Worm (Caenorhabditis elegans): ENCODE results near the gene tsp-14.
A peak's percentile ranks its signal among the peaks of the same experiment; 100 is the strongest.

tsp-14 gene

ce11 chrX:4862062-4862461 is 14.7 kb downstream of the tsp-14 start (continued):
- no peak for TF ChIP-seq vab-7 (GFP tag; IDR thresholded peaks at IDR 0.05)
- TF ChIP-seq nhr-10 (tag; optimal IDR thresholded peaks at IDR 0.05) = no peak
- no peak for TF ChIP-seq madf-5 (GFP tag; IDR thresholded peaks at IDR 0.05)
- TF ChIP-seq nhr-77 (tag; optimal IDR thresholded peaks at IDR 0.05) = no peak
- peak; percentile 36 for TF ChIP-seq dve-1 (tag; optimal IDR thresholded peaks at IDR 0.05; ENCODE audit: insufficient read depth)
- no peak for TF ChIP-seq tra-1 (GFP tag; IDR thresholded peaks at IDR 0.05)
- TF ChIP-seq snpc-4 (tag; optimal IDR thresholded peaks at IDR 0.05) = no peak
- TF ChIP-seq arid-1 (GFP tag; conservative IDR thresholded peaks at IDR 0.05) = no peak
- TF ChIP-seq egl-43 (GFP tag; IDR thresholded peaks at IDR 0.05) = no peak
- TF ChIP-seq daf-16 (GFP tag; optimal IDR thresholded peaks at IDR 0.05) = no peak
- TF ChIP-seq daf-16 (tag; optimal IDR thresholded peaks at IDR 0.05) = peak; percentile 90
- no peak for TF ChIP-seq madf-9 (GFP tag; conservative IDR thresholded peaks at IDR 0.05)
- no peak for TF ChIP-seq F44E2.7 (GFP tag; IDR thresholded peaks at IDR 0.05)
- TF ChIP-seq unc-130 (GFP tag; optimal IDR thresholded peaks at IDR 0.05) = no peak
- TF ChIP-seq Y5F2A.4 (GFP tag; optimal IDR thresholded peaks at IDR 0.05) = no peak
- TF ChIP-seq fos-1 (tag; optimal IDR thresholded peaks at IDR 0.05) = no peak
- no peak for TF ChIP-seq lim-7 (GFP tag; IDR thresholded peaks at IDR 0.05)
- no peak for TF ChIP-seq daf-12 (tag; optimal IDR thresholded peaks at IDR 0.05)
- peak; percentile 37; the same call in 1 of the 2 replicates for TF ChIP-seq dmd-6 (GFP tag; IDR thresholded peaks at IDR 0.05)
- TF ChIP-seq rbr-2 (tag; optimal IDR thresholded peaks at IDR 0.05) = no peak
- TF ChIP-seq lin-1 (GFP tag; IDR thresholded peaks at IDR 0.05) = no peak
- no peak for TF ChIP-seq F10B5.3 (tag; optimal IDR thresholded peaks at IDR 0.05)
- no peak for TF ChIP-seq nhr-111 (GFP tag; optimal IDR thresholded peaks at IDR 0.05)
- no peak for TF ChIP-seq ceh-44 (GFP tag; IDR thresholded peaks at IDR 0.05)
- TF ChIP-seq lin-29 (GFP tag; IDR thresholded peaks at IDR 0.05) = no peak
- no peak for TF ChIP-seq mdt-29 (GFP tag; IDR thresholded peaks at IDR 0.05)
- no peak for TF ChIP-seq hif-1 (tag; optimal IDR thresholded peaks at IDR 0.05)
- peak; percentile 79 for TF ChIP-seq nhr-28 (tag; optimal IDR thresholded peaks at IDR 0.05)

ce11 chrX:4861413-4861812 is 15.4 kb downstream of the tsp-14 start:
- TF ChIP-seq daf-16 (GFP tag; optimal IDR thresholded peaks at IDR 0.05) (no peak), daf-16 (tag; optimal IDR thresholded peaks at IDR 0.05) (peak; percentile 63), spr-1 (tag; optimal IDR thresholded peaks at IDR 0.05) (no peak), mxl-2 (GFP tag; conservative IDR thresholded peaks at IDR 0.05) (no peak), nhr-28 (tag; optimal IDR thresholded peaks at IDR 0.05) (no peak), pqm-1 (tag; optimal IDR thresholded peaks at IDR 0.05) (peak; percentile 58)

DNA sequence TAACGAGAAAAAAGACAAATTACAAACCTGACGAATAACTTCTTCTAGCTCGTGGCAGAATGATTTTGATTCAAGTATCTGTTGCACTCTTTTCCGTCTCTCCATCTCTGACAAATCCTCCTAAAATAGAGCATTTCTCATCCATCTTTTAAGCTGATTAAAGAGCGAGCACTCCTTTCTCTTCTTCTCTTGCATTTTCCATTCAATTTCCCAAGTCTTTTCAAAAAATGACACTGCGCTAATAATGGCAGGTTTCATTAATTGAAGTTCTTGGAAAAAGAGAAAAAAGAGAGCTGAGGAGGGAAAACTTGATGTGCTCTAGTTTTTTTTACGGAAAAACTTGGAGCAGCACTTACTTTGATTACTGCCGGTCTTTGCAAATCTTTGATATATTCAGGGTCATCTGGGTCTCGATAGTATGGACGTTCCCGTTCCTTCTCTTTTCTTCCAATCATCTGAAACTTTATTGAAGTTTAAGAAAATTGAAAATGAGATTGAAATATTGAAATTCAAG is 17.1 kb downstream of the tsp-14 start, which contains the start of gene add-1:
Gene add-1 (minus strand): TSS at position 464 of the 514 bp plus-strand sequence.
- TF ChIP-seq mes-2 (tag; optimal IDR thresholded peaks at IDR 0.05; ENCODE audit: poor library complexity, severe bottlenecking) (no peak), ces-1 (GFP tag; optimal IDR thresholded peaks at IDR 0.05) (peak; percentile 37)

DNA sequence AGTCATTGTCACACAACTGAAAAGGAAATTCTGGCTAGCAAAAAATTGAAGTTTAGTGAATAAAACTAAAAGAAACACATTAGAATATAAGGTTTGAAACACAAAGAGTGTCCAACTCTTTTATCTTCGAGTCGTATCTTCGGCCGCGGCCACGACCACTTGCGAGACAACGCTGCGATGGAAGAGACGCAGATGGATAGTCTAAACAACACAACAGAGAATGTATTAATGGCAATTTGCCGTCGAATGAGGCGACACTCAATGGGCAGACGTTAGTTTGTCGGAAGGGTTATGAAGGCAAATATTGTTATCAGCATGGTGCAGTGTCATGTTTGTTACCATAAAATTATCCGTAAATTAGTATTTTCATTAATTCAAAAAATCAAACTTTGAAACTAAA is 23.7 kb downstream of the tsp-14 start, which contains the start of gene F39C12.1:
Gene F39C12.1 (minus strand): TSS at position 136 of the 400 bp plus-strand sequence.
- TF ChIP-seq cey-2 (tag; optimal IDR thresholded peaks at IDR 0.05; ENCODE audit: borderline replicate concordance, insufficient read depth) (no peak), attf-4 (tag; optimal IDR thresholded peaks at IDR 0.05) (no peak), zip-2 (tag; optimal IDR thresholded peaks at IDR 0.05) (no peak), hmg-1.1 (GFP tag; IDR thresholded peaks at IDR 0.05) (0 out of 2 replicates have a peak, but pooled peaks have one; percentile 23), daf-16 (GFP tag; optimal IDR thresholded peaks at IDR 0.05) (no peak), daf-16 (tag; optimal IDR thresholded peaks at IDR 0.05) (peak; percentile 90), F37D6.2 (tag; optimal IDR thresholded peaks at IDR 0.05) (no peak), F44E2.7 (GFP tag; IDR thresholded peaks at IDR 0.05) (no peak), egl-43 (GFP tag; IDR thresholded peaks at IDR 0.05) (no peak), spr-1 (tag; optimal IDR thresholded peaks at IDR 0.05) (no peak), sdz-12 (GFP tag; optimal IDR thresholded peaks at IDR 0.05) (no peak), ama-1 (optimal IDR thresholded peaks at IDR 0.05) (no peak), nhr-28 (tag; optimal IDR thresholded peaks at IDR 0.05) (peak; percentile 82), aly-2 (tag; optimal IDR thresholded peaks at IDR 0.05) (no peak), unc-62 (GFP tag; optimal IDR thresholded peaks at IDR 0.05 in 1 of 2) (no peak), unc-62 (tag; optimal IDR thresholded peaks at IDR 0.05) (no peak), ceh-28 (tag; optimal IDR thresholded peaks at IDR 0.05) (no peak), hif-1 (tag; optimal IDR thresholded peaks at IDR 0.05) (peak in 1 of 2 experiments; percentile 61), nhr-6 (tag; optimal IDR thresholded peaks at IDR 0.05) (peak; percentile 11), daf-8 (GFP tag; IDR thresholded peaks at IDR 0.05) (no peak), dmd-6 (GFP tag; IDR thresholded peaks at IDR 0.05) (peak; percentile 76), mxl-2 (GFP tag; conservative IDR thresholded peaks at IDR 0.05) (no peak), unc-130 (GFP tag; optimal IDR thresholded peaks at IDR 0.05) (no peak)
